Fruit fly (Drosophila melanogaster): ENCODE results near the gene Nup35.

Nup35 gene

DNA sequence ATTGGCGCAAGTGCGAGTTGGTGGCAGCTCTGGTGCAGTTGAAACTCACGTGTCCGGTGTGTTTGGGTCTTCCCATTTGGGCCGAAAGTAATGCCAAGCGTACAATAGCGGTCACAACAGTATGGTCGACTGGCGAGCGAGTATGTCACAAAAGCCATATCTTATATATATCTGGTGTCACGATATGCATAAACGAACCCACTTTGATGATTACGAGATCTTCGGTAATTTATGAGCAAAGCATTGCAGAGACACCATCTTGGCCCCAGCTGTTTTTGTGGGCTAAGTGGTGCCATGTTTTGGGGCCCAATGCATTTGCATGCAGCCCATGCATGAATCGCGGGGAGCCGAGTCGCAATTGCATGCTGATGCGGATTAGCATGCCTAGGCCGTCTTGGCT lies 30.9 kb downstream of the Nup35 start:
- TF ChIP-seq CG10209 (GFP tag; optimal IDR thresholded peaks at IDR 0.05) (no peak), B-H1 (GFP tag; IDR thresholded peaks at IDR 0.05) (no peak), Oli (tag; optimal IDR thresholded peaks at IDR 0.05) (no peak), Deaf1 (tag; optimal IDR thresholded peaks at IDR 0.05) (no peak), CG11504 (tag; optimal IDR thresholded peaks at IDR 0.05) (peak; percentile 23), CG4854 (GFP tag; optimal IDR thresholded peaks at IDR 0.05) (no peak), sisA (GFP tag; IDR thresholded peaks at IDR 0.05) (peak; percentile 15; the same call in 1 of the 2 replicates), Pdp1 (GFP tag; optimal IDR thresholded peaks at IDR 0.05) (no peak), twi (tag; optimal IDR thresholded peaks at IDR 0.05) (no peak), Blimp-1 (GFP tag; optimal IDR thresholded peaks at IDR 0.05) (peak; percentile 19), sim (GFP tag; IDR thresholded peaks at IDR 0.05) (no peak), ken (GFP tag; IDR thresholded peaks at IDR 0.05) (no peak), Med (GFP tag) (peak; percentile 60), CG1603 (tag; optimal IDR thresholded peaks at IDR 0.05) (peak; percentile 46), Ptx1 (GFP tag; IDR thresholded peaks at IDR 0.05) (peak; percentile 18; the same call in 1 of the 2 replicates), so (GFP tag; IDR thresholded peaks at IDR 0.05) (no peak), CG31441 (GFP tag; IDR thresholded peaks at IDR 0.05) (0 out of 2 replicates have a peak, but pooled peaks have one; percentile 15), BtbVII (GFP tag; optimal IDR thresholded peaks at IDR 0.05) (no peak), H2.0 (GFP tag; IDR thresholded peaks at IDR 0.05) (no peak), bsh (GFP tag; optimal IDR thresholded peaks at IDR 0.05) (peak in 1 of 2 experiments; percentile 24), fd96Cb (tag; optimal IDR thresholded peaks at IDR 0.05) (peak; percentile 13), Hmr (GFP tag; optimal IDR thresholded peaks at IDR 0.05) (no peak), CG8089 (GFP tag; optimal IDR thresholded peaks at IDR 0.05) (no peak), dmrt99B (tag; optimal IDR thresholded peaks at IDR 0.05) (peak; percentile 2), D19B (GFP tag; optimal IDR thresholded peaks at IDR 0.05) (no peak), CG6689 (GFP tag; IDR thresholded peaks at IDR 0.05) (peak; percentile 42), Drgx (GFP tag; IDR thresholded peaks at IDR 0.05) (peak; percentile 81), fd102C (GFP tag; optimal IDR thresholded peaks at IDR 0.05) (no peak), CG10147 (GFP tag; optimal IDR thresholded peaks at IDR 0.05) (no peak), ci (GFP tag; IDR thresholded peaks at IDR 0.05) (peak; percentile 70), CG7928 (GFP tag; optimal IDR thresholded peaks at IDR 0.05) (no peak), fu2 (GFP tag; optimal IDR thresholded peaks at IDR 0.05) (no peak), tio (GFP tag; optimal IDR thresholded peaks at IDR 0.05) (no peak), CG6765 (GFP tag; optimal IDR thresholded peaks at IDR 0.05) (no peak), HLH3B (GFP tag; IDR thresholded peaks at IDR 0.05) (0 out of 2 replicates have a peak, but pooled peaks have one; percentile 10), CG8290 (GFP tag; optimal IDR thresholded peaks at IDR 0.05) (no peak), CG8290 (tag; optimal IDR thresholded peaks at IDR 0.05) (peak in 1 of 2 experiments; percentile 13), CG8944 (GFP tag; optimal IDR thresholded peaks at IDR 0.05) (no peak), vvl (GFP tag; IDR thresholded peaks at IDR 0.05) (peak; percentile 62; the same call in 1 of the 2 replicates), HLHmδ (GFP tag; optimal IDR thresholded peaks at IDR 0.05) (no peak), Awh (GFP tag; IDR thresholded peaks at IDR 0.05) (peak; percentile 40; the same call in 1 of the 2 replicates), CG10959 (GFP tag; IDR thresholded peaks at IDR 0.05) (no peak), ara (GFP tag; IDR thresholded peaks at IDR 0.05) (peak; percentile 52), dmrt11E (tag; optimal IDR thresholded peaks at IDR 0.05) (no peak), sens (GFP tag) (peak; percentile 69), lab (GFP tag; optimal IDR thresholded peaks at IDR 0.05) (no peak), Rfx (GFP tag; IDR thresholded peaks at IDR 0.05) (no peak), cwo (GFP tag; optimal IDR thresholded peaks at IDR 0.05) (no peak), CG18262 (tag; optimal IDR thresholded peaks at IDR 0.05) (no peak), Sox102F (GFP tag; optimal IDR thresholded peaks at IDR 0.05) (peak; percentile 54), CG31365 (tag; optimal IDR thresholded peaks at IDR 0.05) (no peak)

Data from whole organism, embryonic.